Fruit fly (Drosophila melanogaster) whole organism, embryonic: ENCODE measurements around the gene RpS7.
A peak's percentile ranks its signal among the peaks of the same experiment; 100 is the strongest.

ENCODE experiments used
- ATbp ChIP-seq: fragments of 200-800 bp; sonication (Bioruptor generic); optimal IDR thresholded peaks from 2 replicates; lab custom pipeline; 2017; ENCODE audit warnings: missing biosample characterization, mild to moderate bottlenecking, missing genetic modification characterization, missing genetic modification reagents
- CG10366 ChIP-seq: fragments of 200-800 bp; sonication (Bioruptor generic); IDR thresholded peaks from 2 replicates; pipeline ENCODE4 v1.3.6; 2022; ENCODE audit warnings: missing biosample characterization, missing genetic modification characterization
- CG11695 ChIP-seq: fragments of 200-800 bp; sonication (Bioruptor generic); IDR thresholded peaks from 3 replicates; pipeline ENCODE4 v1.3.6; 2022; ENCODE audit warnings: missing biosample characterization, missing genetic modification characterization
- CG1602 ChIP-seq: fragments of 200-800 bp; sonication (Bioruptor generic); optimal IDR thresholded peaks from 3 replicates; lab custom pipeline; 2016; ENCODE audit warnings: missing biosample characterization, missing genetic modification characterization
- CG18262 ChIP-seq: fragments of 200-800 bp; optimal IDR thresholded peaks from 3 replicates; lab custom pipeline; 2019; ENCODE audit warnings: missing biosample characterization, mild to moderate bottlenecking, missing genetic modification characterization, moderate library complexity
- CG2116 ChIP-seq: fragments of 200-800 bp; sonication (Bioruptor generic); optimal IDR thresholded peaks from 3 replicates; lab custom pipeline; 2018; ENCODE audit warnings: missing biosample characterization, mild to moderate bottlenecking, missing genetic modification characterization
- CG2712 ChIP-seq: fragments of 200-800 bp; optimal IDR thresholded peaks from 3 replicates; lab custom pipeline; 2019; ENCODE audit warnings: missing biosample characterization, mild to moderate bottlenecking, missing genetic modification characterization, moderate library complexity
- CG30403 ChIP-seq: fragments of 200-800 bp; sonication (Bioruptor generic); optimal IDR thresholded peaks from 3 replicates; lab custom pipeline; 2016; ENCODE audit warnings: missing biosample characterization, missing genetic modification characterization
- CG31365 ChIP-seq: fragments of 200-800 bp; sonication (Bioruptor generic); optimal IDR thresholded peaks from 2 replicates; lab custom pipeline; 2018; ENCODE audit warnings: missing biosample characterization, mild to moderate bottlenecking, missing genetic modification characterization
- CG3407 ChIP-seq: fragments of 200-800 bp; sonication (Bioruptor generic); optimal IDR thresholded peaks from 2 replicates; lab custom pipeline; 2018; ENCODE audit warnings: missing biosample characterization, mild to moderate bottlenecking, missing genetic modification characterization
- CG3847 ChIP-seq: fragments of 200-800 bp; sonication (Bioruptor generic); IDR thresholded peaks from 2 replicates; pipeline ENCODE4 v1.3.6; 2022; ENCODE audit warnings: missing biosample characterization, missing genetic modification characterization
- CG4404 ChIP-seq: fragments of 200-800 bp; sonication (Bioruptor generic); IDR thresholded peaks from 2 replicates; pipeline ENCODE4 v1.3.6; 2022; ENCODE audit warnings: missing biosample characterization, missing genetic modification characterization
- CG4854 ChIP-seq: fragments of 200-800 bp; sonication (Bioruptor generic); optimal IDR thresholded peaks from 2 replicates; lab custom pipeline; 2016; ENCODE audit warnings: missing biosample characterization, missing genetic modification characterization, inconsistent platforms
- CG6813 ChIP-seq: fragments of 200-800 bp; sonication (Bioruptor generic); optimal IDR thresholded peaks from 2 replicates; lab custom pipeline; 2017; ENCODE audit warnings: missing biosample characterization, missing genetic modification characterization, mild to moderate bottlenecking, moderate library complexity, missing genetic modification reagents
- CG6854 ChIP-seq: fragments of 200-800 bp; sonication (Bioruptor generic); optimal IDR thresholded peaks from 3 replicates; lab custom pipeline; 2017; ENCODE audit warnings: missing biosample characterization, mild to moderate bottlenecking, missing genetic modification characterization
- CG7372 ChIP-seq: fragments of 200-800 bp; sonication (Bioruptor generic); IDR thresholded peaks from 2 replicates; pipeline ENCODE4 v1.3.6; 2022; ENCODE audit warnings: missing biosample characterization, missing genetic modification characterization
- CG9727 ChIP-seq: fragments of 200-800 bp; sonication (Bioruptor generic); optimal IDR thresholded peaks from 3 replicates; lab custom pipeline; 2017; ENCODE audit warnings: missing biosample characterization, mild to moderate bottlenecking, missing genetic modification characterization
- E2f2 ChIP-seq: fragments of 200-800 bp; sonication (Bioruptor generic); IDR thresholded peaks from 2 replicates; pipeline ENCODE4 v1.3.6; 2022; ENCODE audit warnings: missing biosample characterization, missing genetic modification characterization
- Gsc ChIP-seq: fragments of 200-800 bp; sonication (Bioruptor generic); IDR thresholded peaks from 2 replicates; pipeline ENCODE4 v1.3.6; 2022; ENCODE audit warnings: missing biosample characterization, missing genetic modification characterization
- Hey ChIP-seq: fragments of 200-800 bp; sonication (Bioruptor generic); optimal IDR thresholded peaks from 3 replicates; lab custom pipeline; 2018; ENCODE audit warnings: missing biosample characterization, mild to moderate bottlenecking, missing genetic modification characterization
- HmgZ ChIP-seq: fragments of 200-800 bp; sonication (Bioruptor generic); optimal IDR thresholded peaks from 2 replicates; lab custom pipeline; 2018; ENCODE audit warnings: missing biosample characterization, mild to moderate bottlenecking, missing genetic modification characterization
- Max ChIP-seq: fragments of 200-800 bp; sonication (Bioruptor generic); optimal IDR thresholded peaks from 2 replicates; lab custom pipeline; 2016; ENCODE audit warnings: missing biosample characterization, mild to moderate bottlenecking, missing genetic modification characterization
- NFAT ChIP-seq: fragments of 200-800 bp; sonication (Bioruptor generic); IDR thresholded peaks from 2 replicates; pipeline ENCODE4 v1.3.6; 2022; ENCODE audit warnings: missing biosample characterization, missing genetic modification characterization
- Spps ChIP-seq: fragments of 200-800 bp; sonication (Bioruptor generic); optimal IDR thresholded peaks from 2 replicates; lab custom pipeline; 2018; ENCODE audit warnings: missing biosample characterization, mild to moderate bottlenecking, missing genetic modification characterization
- Trl ChIP-seq, 3 experiments: fragments of >200 bp in 2 of 3; fragments of 200-800 bp in 1 of 3; sonication (Bioruptor generic) in 1 of 3; optimal IDR thresholded peaks; 2 replicates in 1 of 3; 3 replicates in 2 of 3; lab custom pipeline; 2016 to 2017; ENCODE audit warnings: missing biosample characterization in 1 of 3, missing genetic modification characterization in 1 of 3
- Usf ChIP-seq: fragments of 200-800 bp; sonication (Bioruptor generic); optimal IDR thresholded peaks from 2 replicates; lab custom pipeline; 2017; ENCODE audit warnings: missing genotype, missing biosample characterization, missing genetic modification characterization
- Vsx1 ChIP-seq: fragments of 200-800 bp; sonication (Bioruptor generic); optimal IDR thresholded peaks from 2 replicates; lab custom pipeline; 2017; ENCODE audit warnings: missing biosample characterization, mild to moderate bottlenecking, missing genetic modification characterization, missing genetic modification reagents
- Xrp1 ChIP-seq: fragments of 200-800 bp; sonication (Bioruptor generic); IDR thresholded peaks from 2 replicates; pipeline ENCODE4 v1.3.6; 2022; ENCODE audit warnings: missing biosample characterization, missing genetic modification characterization
- bbx ChIP-seq: fragments of 200-800 bp; sonication (Bioruptor generic); IDR thresholded peaks from 2 replicates; pipeline ENCODE4 v1.3.6; 2022; ENCODE audit warnings: missing biosample characterization, missing genetic modification characterization; ENCODE audit not compliant: partially characterized antibody
- cas ChIP-seq: fragments of 200-800 bp; sonication (Bioruptor generic); IDR thresholded peaks from 2 replicates; pipeline ENCODE4 v1.3.6; 2022; ENCODE audit warnings: missing biosample characterization, missing genetic modification characterization
- fd96Cb ChIP-seq: fragments of 200-800 bp; sonication (Bioruptor generic); optimal IDR thresholded peaks from 2 replicates; lab custom pipeline; 2018; ENCODE audit warnings: missing biosample characterization, mild to moderate bottlenecking, missing genetic modification characterization, moderate library complexity
- fu2 ChIP-seq: fragments of 200-800 bp; sonication (Bioruptor generic); optimal IDR thresholded peaks from 2 replicates; lab custom pipeline; 2016; ENCODE audit warnings: missing biosample characterization, missing genetic modification characterization
- gce ChIP-seq: fragments of 200-800 bp; sonication (Bioruptor generic); IDR thresholded peaks from 3 replicates; pipeline ENCODE4 v1.3.6; 2022; ENCODE audit warnings: missing biosample characterization, missing genetic modification characterization
- gcm ChIP-seq: fragments of 200-800 bp; sonication (Bioruptor generic); optimal IDR thresholded peaks from 2 replicates; lab custom pipeline; 2019; ENCODE audit warnings: missing biosample characterization, mild to moderate bottlenecking, missing genetic modification characterization, moderate library complexity
- gt ChIP-seq: fragments of 200-800 bp; sonication (Bioruptor generic); IDR thresholded peaks from 2 replicates; pipeline ENCODE4 v1.3.6; 2022; ENCODE audit warnings: missing biosample characterization, missing genetic modification characterization
- ham ChIP-seq: fragments of 200-800 bp; sonication (Bioruptor generic); IDR thresholded peaks from 2 replicates; pipeline ENCODE4 v1.3.6; 2022; ENCODE audit warnings: missing biosample characterization, missing genetic modification characterization
- hbn ChIP-seq: fragments of 200-800 bp; sonication (Bioruptor generic); IDR thresholded peaks from 2 replicates; pipeline ENCODE4 v1.3.6; 2022; ENCODE audit warnings: missing biosample characterization, missing genetic modification characterization; ENCODE audit not compliant: partially characterized antibody
- jing ChIP-seq: fragments of 200-800 bp; sonication (Bioruptor generic); optimal IDR thresholded peaks from 2 replicates; lab custom pipeline; 2018; ENCODE audit warnings: missing biosample characterization, mild to moderate bottlenecking, missing genetic modification characterization
- ken ChIP-seq: fragments of 200-800 bp; sonication (Bioruptor generic); IDR thresholded peaks from 3 replicates; pipeline ENCODE4 v1.3.6; 2022; ENCODE audit warnings: missing biosample characterization, missing genetic modification characterization
- lab ChIP-seq: fragments of 200-800 bp; sonication (Bioruptor generic); optimal IDR thresholded peaks from 3 replicates; lab custom pipeline; 2017; ENCODE audit warnings: missing biosample characterization, missing genetic modification characterization, mild to moderate bottlenecking, moderate library complexity, missing genetic modification reagents
- lov ChIP-seq, 2 experiments: fragments of 200-800 bp in 1 of 2; fragments of >200 bp in 1 of 2; sonication (Bioruptor generic) in 1 of 2; IDR thresholded peaks in 1 of 2; optimal IDR thresholded peaks in 1 of 2; 2 replicates in 1 of 2; 3 replicates in 1 of 2; pipeline versions ENCODE4 v1.3.6 to Lab custom; 2017 to 2022; ENCODE audit warnings: missing biosample characterization in 1 of 2, missing genetic modification characterization in 1 of 2
- nerfin-1 ChIP-seq: fragments of 200-800 bp; sonication (Bioruptor generic); optimal IDR thresholded peaks from 3 replicates; lab custom pipeline; 2019; ENCODE audit warnings: missing biosample characterization, mild to moderate bottlenecking, missing genetic modification characterization, moderate library complexity
- oc ChIP-seq: fragments of 200-800 bp; sonication (Bioruptor generic); optimal IDR thresholded peaks from 2 replicates; lab custom pipeline; 2018; ENCODE audit warnings: missing biosample characterization, mild to moderate bottlenecking, missing genetic modification characterization, moderate library complexity
- odd ChIP-seq: fragments of 200-800 bp; sonication (Bioruptor generic); optimal IDR thresholded peaks from 2 replicates; lab custom pipeline; 2017; ENCODE audit warnings: missing biosample characterization, mild to moderate bottlenecking, missing genetic modification characterization
- p53 ChIP-seq: fragments of 200-800 bp; sonication (Bioruptor generic); optimal IDR thresholded peaks from 2 replicates; lab custom pipeline; 2016; ENCODE audit warnings: missing biosample characterization, missing genetic modification characterization
- pb ChIP-seq: fragments of 200-800 bp; sonication (Bioruptor generic); optimal IDR thresholded peaks from 3 replicates; lab custom pipeline; 2016; ENCODE audit warnings: missing biosample characterization, missing genetic modification characterization
- pho ChIP-seq: fragments of 200-800 bp; sonication (Bioruptor generic); optimal IDR thresholded peaks from 2 replicates; lab custom pipeline; 2016; ENCODE audit warnings: missing biosample characterization, missing genetic modification characterization
- usp ChIP-seq: fragments of >200 bp; optimal IDR thresholded peaks from 2 replicates; lab custom pipeline; 2017; ENCODE audit warnings: missing biosample characterization, missing genetic modification characterization
- wor ChIP-seq: fragments of 200-800 bp; sonication (Bioruptor generic); IDR thresholded peaks from 2 replicates; pipeline ENCODE4 v1.3.6; 2022; ENCODE audit warnings: missing biosample characterization, missing genetic modification characterization
- zf30C ChIP-seq: fragments of 200-800 bp; sonication (Bioruptor generic); optimal IDR thresholded peaks from 3 replicates; lab custom pipeline; 2018; ENCODE audit warnings: missing biosample characterization, mild to moderate bottlenecking, missing genetic modification characterization

The RpS7 gene

DNA sequence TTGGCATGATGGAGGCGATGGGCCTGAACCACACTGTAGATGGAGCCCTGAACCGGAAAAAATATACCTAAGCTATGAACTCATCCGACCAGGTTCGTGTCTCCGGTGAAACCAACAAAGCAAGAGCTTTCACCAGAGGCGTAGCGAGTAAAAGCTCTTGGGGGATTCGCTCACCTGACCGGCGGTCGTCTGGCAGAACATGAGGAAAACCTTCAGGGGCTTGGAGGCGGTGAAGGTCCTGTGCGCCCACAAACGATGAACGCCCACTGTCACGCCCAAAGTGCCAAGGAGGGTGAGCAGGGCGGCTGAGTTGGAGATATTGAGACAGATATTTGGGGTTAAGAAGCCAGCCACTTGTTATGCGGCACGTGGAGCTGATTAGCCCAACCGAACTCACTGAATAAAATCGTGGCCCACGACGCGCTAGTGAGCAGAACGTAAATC lies 13.2 kb downstream of the RpS7 start (continued):
- TF ChIP-seq lov (optimal IDR thresholded peaks at IDR 0.05; lab: Kevin White, UChicago): no peak
- peak; percentile 47; the same call in 1 of the 3 replicates for TF ChIP-seq lov (GFP tag; IDR thresholded peaks at IDR 0.05; lab: Robert Waterston, UW)
- TF ChIP-seq wor (GFP tag; lab: Robert Waterston, UW): no peak
- TF ChIP-seq Trl (optimal IDR thresholded peaks at IDR 0.05; lab: Kevin White, UChicago): no peak
- no peak for TF ChIP-seq Trl (GFP tag; optimal IDR thresholded peaks at IDR 0.05; lab: Kevin White, UChicago)
- no peak for TF ChIP-seq CG9727 (GFP tag; lab: Kevin White, UChicago)
- peak; percentile 43; the same call in 1 of the 2 replicates for TF ChIP-seq Xrp1 (GFP tag; lab: Robert Waterston, UW)
- no peak for TF ChIP-seq CG1602 (GFP tag; lab: Kevin White, UChicago)
- TF ChIP-seq jing (GFP tag; lab: Kevin White, UChicago): no peak
- no peak for TF ChIP-seq Spps
- TF ChIP-seq ham (GFP tag; lab: Robert Waterston, UW): no peak
- peak; percentile 78 for TF ChIP-seq HmgZ (tag; lab: Kevin White, UChicago)
- peak; percentile 25 for TF ChIP-seq Max (GFP tag; lab: Kevin White, UChicago)
- peak; percentile 47 for TF ChIP-seq fu2 (GFP tag; lab: Kevin White, UChicago)
- peak; percentile 14 for TF ChIP-seq ATbp (GFP tag; lab: Kevin White, UChicago)
- no peak for TF ChIP-seq bbx
- TF ChIP-seq Gsc (GFP tag; lab: Robert Waterston, UW): no peak
- no peak for TF ChIP-seq p53 (GFP tag; lab: Kevin White, UChicago)
- no peak for TF ChIP-seq CG3407 (GFP tag; lab: Kevin White, UChicago)
- no peak for TF ChIP-seq pb
- peak; percentile 36; the same call in 1 of the 2 replicates for TF ChIP-seq CG10366 (GFP tag; lab: Robert Waterston, UW)
- peak; percentile 25 for TF ChIP-seq CG2712 (tag; lab: Kevin White, UChicago)
- TF ChIP-seq gcm (GFP tag; lab: Kevin White, UChicago): no peak
- peak; percentile 68; the same call in 2 of the 3 replicates for TF ChIP-seq ken (GFP tag; lab: Robert Waterston, UW)
- TF ChIP-seq gce (GFP tag; lab: Robert Waterston, UW): 0 out of 3 replicates have a peak, but pooled peaks have one; percentile 46
- no peak for TF ChIP-seq cas
- TF ChIP-seq usp (GFP tag; lab: Kevin White, UChicago): no peak
- TF ChIP-seq nerfin-1: peak; percentile 12
- peak; percentile 18; the same call in 1 of the 2 replicates for TF ChIP-seq CG7372 (GFP tag; lab: Robert Waterston, UW)
- peak; percentile 76 for TF ChIP-seq lab
- TF ChIP-seq CG4854 (GFP tag; lab: Kevin White, UChicago): no peak
- no peak for TF ChIP-seq CG6813 (GFP tag; lab: Kevin White, UChicago)
- TF ChIP-seq CG30403 (GFP tag; lab: Kevin White, UChicago): peak; percentile 36
- TF ChIP-seq Hey (tag; lab: Kevin White, UChicago): peak; percentile 99
- peak; percentile 8 for TF ChIP-seq Usf (GFP tag; lab: Kevin White, UChicago)
- peak; percentile 59; the same call in 1 of the 3 replicates for TF ChIP-seq CG11695 (GFP tag; lab: Robert Waterston, UW)
- no peak for TF ChIP-seq fd96Cb (tag; lab: Kevin White, UChicago)
- TF ChIP-seq CG4404 (GFP tag; lab: Robert Waterston, UW): no peak
- peak; percentile 25 for TF ChIP-seq CG6854 (GFP tag; lab: Kevin White, UChicago)
- TF ChIP-seq zf30C (GFP tag; lab: Kevin White, UChicago): no peak
- peak; percentile 91 for TF ChIP-seq Vsx1 (GFP tag; lab: Kevin White, UChicago)
- no peak for TF ChIP-seq gt
- peak; percentile 48 for TF ChIP-seq pho (GFP tag; lab: Kevin White, UChicago)
- TF ChIP-seq CG3847 (GFP tag; lab: Robert Waterston, UW): peak; percentile 63
- no peak for TF ChIP-seq oc
- no peak for TF ChIP-seq odd (GFP tag; lab: Kevin White, UChicago)
- peak; percentile 20 for TF ChIP-seq CG18262 (tag; lab: Kevin White, UChicago)
- peak; percentile 40; the same call in 1 of the 2 replicates for TF ChIP-seq E2f2
- peak; percentile 58 for TF ChIP-seq CG31365 (tag; lab: Kevin White, UChicago)
- peak; percentile 74 for TF ChIP-seq NFAT (GFP tag; lab: Robert Waterston, UW)
- no peak for TF ChIP-seq hbn (GFP tag; lab: Robert Waterston, UW)
- TF ChIP-seq CG2116 (GFP tag; lab: Kevin White, UChicago): peak; percentile 0
